Fruit fly (Drosophila melanogaster) whole organism, prepupa: ENCODE results near the gene CG14196.

ENCODE experiments used
- Blimp-1 ChIP-seq: fragments of 200-800 bp; sonication (Bioruptor generic); optimal IDR thresholded peaks from 3 replicates; lab custom pipeline; 2017; ENCODE audit warnings: missing biosample characterization, missing genetic modification characterization, mild to moderate bottlenecking, moderate library complexity, missing genetic modification reagents
- CG10631 ChIP-seq: fragments of 200-800 bp; sonication (Bioruptor generic); optimal IDR thresholded peaks from 2 replicates; lab custom pipeline; 2016; ENCODE audit warnings: missing biosample characterization, missing genetic modification characterization
- CG11294 ChIP-seq: fragments of 200-800 bp; sonication (Bioruptor generic); IDR thresholded peaks from 2 replicates; pipeline ENCODE4 v1.3.6; 2022; ENCODE audit warnings: missing biosample characterization, missing genetic modification characterization
- CG11762 ChIP-seq: fragments of 200-800 bp; sonication (Bioruptor generic); optimal IDR thresholded peaks from 3 replicates; lab custom pipeline; 2016; ENCODE audit warnings: missing biosample characterization, missing genetic modification characterization; ENCODE audit not compliant: insufficient read depth
- CG11902 ChIP-seq: fragments of 200-800 bp; sonication (Bioruptor generic); optimal IDR thresholded peaks from 3 replicates; lab custom pipeline; 2016; ENCODE audit warnings: missing biosample characterization, missing genetic modification characterization
- CG15336 ChIP-seq: fragments of 200-800 bp; sonication (Bioruptor generic); IDR thresholded peaks from 2 replicates; pipeline ENCODE4 v1.3.6; 2022; ENCODE audit warnings: missing biosample characterization, missing genetic modification characterization
- CG3032 ChIP-seq: fragments of 200-800 bp; optimal IDR thresholded peaks from 2 replicates; lab custom pipeline; 2019; ENCODE audit warnings: missing biosample characterization, mild to moderate bottlenecking, missing genetic modification characterization, moderate library complexity
- CG31627 ChIP-seq: fragments of 200-800 bp; sonication (Bioruptor generic); optimal IDR thresholded peaks from 3 replicates; lab custom pipeline; 2016; ENCODE audit warnings: missing biosample characterization, missing genetic modification characterization
- CG32006 ChIP-seq: fragments of 200-800 bp; sonication (Bioruptor generic); optimal IDR thresholded peaks from 3 replicates; lab custom pipeline; 2017; ENCODE audit warnings: missing biosample characterization, mild to moderate bottlenecking, missing genetic modification characterization
- CG3919 ChIP-seq: fragments of 200-800 bp; sonication (Bioruptor generic); optimal IDR thresholded peaks from 3 replicates; lab custom pipeline; 2016; ENCODE audit warnings: missing biosample characterization, missing genetic modification characterization
- CG4318 ChIP-seq: fragments of 200-800 bp; sonication (Bioruptor generic); optimal IDR thresholded peaks from 3 replicates; lab custom pipeline; 2017; ENCODE audit warnings: missing biosample characterization, mild to moderate bottlenecking, missing genetic modification characterization
- CG6163 ChIP-seq: fragments of 200-800 bp; sonication (Bioruptor generic); IDR thresholded peaks from 3 replicates; pipeline ENCODE4 v1.3.6; 2022; ENCODE audit warnings: missing biosample characterization, missing genetic modification characterization
- CG6276 ChIP-seq: fragments of 200-800 bp; sonication (Bioruptor generic); optimal IDR thresholded peaks from 2 replicates; lab custom pipeline; 2017; ENCODE audit warnings: missing biosample characterization, mild to moderate bottlenecking, missing genetic modification characterization
- CG6808 ChIP-seq: fragments of 200-800 bp; sonication (Bioruptor generic); optimal IDR thresholded peaks from 3 replicates; lab custom pipeline; 2017; ENCODE audit warnings: missing biosample characterization, missing genetic modification characterization, mild to moderate bottlenecking, moderate library complexity, missing genetic modification reagents
- CG7368 ChIP-seq: fragments of 200-800 bp; sonication (Bioruptor generic); optimal IDR thresholded peaks from 3 replicates; lab custom pipeline; 2016; ENCODE audit warnings: missing biosample characterization, missing genetic modification characterization
- CG8119 ChIP-seq: fragments of 200-800 bp; sonication (Bioruptor generic); IDR thresholded peaks from 3 replicates; pipeline ENCODE4 v1.3.6; 2022; ENCODE audit warnings: missing biosample characterization, missing genetic modification characterization
- CG8632 ChIP-seq: fragments of 200-800 bp; sonication (Bioruptor generic); optimal IDR thresholded peaks from 3 replicates; lab custom pipeline; 2016; ENCODE audit warnings: missing biosample characterization, missing genetic modification characterization
- CG9139 ChIP-seq: fragments of 200-800 bp; sonication (Bioruptor generic); optimal IDR thresholded peaks from 3 replicates; lab custom pipeline; 2017; ENCODE audit warnings: missing biosample characterization, mild to moderate bottlenecking, missing genetic modification characterization
- Eip78C ChIP-seq: fragments of 200-800 bp; sonication (Bioruptor generic); peaks from one replicate; lab custom pipeline; 2016; ENCODE audit warnings: missing biosample characterization, missing genetic modification characterization
- Eip93F ChIP-seq: fragments of 200-800 bp; sonication (Bioruptor generic); optimal IDR thresholded peaks from 2 replicates; lab custom pipeline; 2016; ENCODE audit warnings: missing biosample characterization, mild to moderate bottlenecking, missing genetic modification characterization
- Ets21C ChIP-seq: fragments of 200-800 bp; sonication (Bioruptor generic); optimal IDR thresholded peaks from 3 replicates; lab custom pipeline; 2016; ENCODE audit warnings: missing biosample characterization, missing genetic modification characterization
- Ets96B ChIP-seq: fragments of 200-800 bp; optimal IDR thresholded peaks from 2 replicates; lab custom pipeline; 2019; ENCODE audit warnings: missing biosample characterization, mild to moderate bottlenecking, missing genetic modification characterization, moderate library complexity
- Gug ChIP-seq: fragments of 200-800 bp; sonication (Bioruptor generic); IDR thresholded peaks from 2 replicates; pipeline ENCODE4 v1.3.6; 2022; ENCODE audit warnings: missing biosample characterization, missing genetic modification characterization
- Hr38 ChIP-seq: sonication (Bioruptor generic); optimal IDR thresholded peaks from 2 replicates; lab custom pipeline; 2016; ENCODE audit warnings: missing biosample characterization, missing genetic modification characterization
- Hr39 ChIP-seq: fragments of 200-800 bp; sonication (Bioruptor generic); optimal IDR thresholded peaks from 2 replicates; lab custom pipeline; 2016; ENCODE audit warnings: missing biosample characterization, missing genetic modification characterization
- Met ChIP-seq: fragments of 200-800 bp; sonication (Bioruptor generic); optimal IDR thresholded peaks from 3 replicates; lab custom pipeline; 2016; ENCODE audit warnings: missing biosample characterization, missing genetic modification characterization
- OdsH ChIP-seq: fragments of 200-800 bp; sonication (Bioruptor generic); optimal IDR thresholded peaks from 3 replicates; lab custom pipeline; 2016; ENCODE audit warnings: missing biosample characterization, missing genetic modification characterization
- Smox ChIP-seq: fragments of 200-800 bp; sonication (Bioruptor generic); optimal IDR thresholded peaks from 3 replicates; lab custom pipeline; 2016; ENCODE audit warnings: missing biosample characterization, missing genetic modification characterization
- Sox102F ChIP-seq: fragments of 200-800 bp; sonication (Bioruptor generic); optimal IDR thresholded peaks from 2 replicates; lab custom pipeline; 2016; ENCODE audit warnings: missing biosample characterization, mild to moderate bottlenecking, missing genetic modification characterization
- Sox14 ChIP-seq: fragments of 200-800 bp; sonication (Bioruptor generic); optimal IDR thresholded peaks from 3 replicates; lab custom pipeline; 2016; ENCODE audit warnings: missing biosample characterization, missing genetic modification characterization
- Sox15 ChIP-seq: fragments of 200-800 bp; sonication (Bioruptor generic); optimal IDR thresholded peaks from 3 replicates; lab custom pipeline; 2016; ENCODE audit warnings: missing biosample characterization, missing genetic modification characterization
- achi ChIP-seq: fragments of 200-800 bp; sonication (Bioruptor generic); optimal IDR thresholded peaks from 3 replicates; lab custom pipeline; 2016; ENCODE audit warnings: missing biosample characterization, missing genetic modification characterization
- acj6 ChIP-seq: fragments of 200-800 bp; sonication (Bioruptor generic); optimal IDR thresholded peaks from 3 replicates; lab custom pipeline; 2016; ENCODE audit warnings: missing biosample characterization, missing genetic modification characterization
- cyc ChIP-seq: fragments of 200-800 bp; sonication (Bioruptor generic); optimal IDR thresholded peaks from 3 replicates; lab custom pipeline; 2016; ENCODE audit warnings: missing biosample characterization, missing genetic modification characterization
- dac ChIP-seq: fragments of 200-800 bp; sonication (Bioruptor generic); optimal IDR thresholded peaks from 2 replicates; lab custom pipeline; 2017; ENCODE audit warnings: missing biosample characterization, mild to moderate bottlenecking, missing genetic modification characterization
- dsx ChIP-seq: fragments of 200-800 bp; optimal IDR thresholded peaks from 3 replicates; lab custom pipeline; 2019; ENCODE audit warnings: missing biosample characterization, mild to moderate bottlenecking, missing genetic modification characterization, moderate library complexity; ENCODE audit not compliant: poor library complexity, severe bottlenecking
- eg ChIP-seq: fragments of 200-800 bp; sonication (Bioruptor generic); IDR thresholded peaks from 3 replicates; pipeline ENCODE4 v1.3.6; 2022; ENCODE audit warnings: missing biosample characterization, missing genetic modification characterization
- esn ChIP-seq: fragments of 200-800 bp; sonication (Bioruptor generic); optimal IDR thresholded peaks from 2 replicates; lab custom pipeline; 2016; ENCODE audit warnings: missing biosample characterization, mild to moderate bottlenecking, missing genetic modification characterization, moderate library complexity
- fd59A ChIP-seq: fragments of 200-800 bp; sonication (Bioruptor generic); optimal IDR thresholded peaks from 2 replicates; lab custom pipeline; 2017; ENCODE audit warnings: missing biosample characterization, mild to moderate bottlenecking, missing genetic modification characterization, missing genetic modification reagents
- fkh ChIP-seq: fragments of 200-800 bp; sonication (Bioruptor generic); optimal IDR thresholded peaks from 3 replicates; lab custom pipeline; 2017; ENCODE audit warnings: missing biosample characterization, mild to moderate bottlenecking, missing genetic modification characterization, moderate library complexity
- net ChIP-seq: fragments of 200-800 bp; sonication (Bioruptor generic); optimal IDR thresholded peaks from 3 replicates; lab custom pipeline; 2016; ENCODE audit warnings: missing biosample characterization, missing genetic modification characterization
- pdm3 ChIP-seq: fragments of 200-800 bp; sonication (Bioruptor generic); optimal IDR thresholded peaks from 3 replicates; lab custom pipeline; 2016; ENCODE audit warnings: missing biosample characterization, missing genetic modification characterization
- spab ChIP-seq: fragments of 200-800 bp; sonication (Bioruptor generic); optimal IDR thresholded peaks from 2 replicates; lab custom pipeline; 2017; ENCODE audit warnings: missing biosample characterization, mild to moderate bottlenecking, missing genetic modification characterization, missing genetic modification reagents
- ss ChIP-seq, 2 experiments: fragments of 200-800 bp; sonication (Bioruptor generic); optimal IDR thresholded peaks; 2 replicates in 1 of 2; 3 replicates in 1 of 2; lab custom pipeline; 2017 to 2018; ENCODE audit warnings: mild to moderate bottlenecking in 2 of 2, missing biosample characterization in 2 of 2, missing genetic modification characterization in 2 of 2, moderate library complexity in 1 of 2
- svp ChIP-seq: fragments of 200-800 bp; sonication (Bioruptor generic); peaks from one replicate; lab custom pipeline; 2016; ENCODE audit warnings: missing biosample characterization, missing genetic modification characterization
- topi ChIP-seq: fragments of 200-800 bp; sonication (Bioruptor generic); optimal IDR thresholded peaks from 3 replicates; lab custom pipeline; 2016; ENCODE audit warnings: missing biosample characterization, missing genetic modification characterization
- vri ChIP-seq: fragments of 200-800 bp; sonication (Bioruptor generic); optimal IDR thresholded peaks from 3 replicates; lab custom pipeline; 2016; ENCODE audit warnings: missing biosample characterization, mild to moderate bottlenecking, missing genetic modification characterization

The CG14196 gene

DNA sequence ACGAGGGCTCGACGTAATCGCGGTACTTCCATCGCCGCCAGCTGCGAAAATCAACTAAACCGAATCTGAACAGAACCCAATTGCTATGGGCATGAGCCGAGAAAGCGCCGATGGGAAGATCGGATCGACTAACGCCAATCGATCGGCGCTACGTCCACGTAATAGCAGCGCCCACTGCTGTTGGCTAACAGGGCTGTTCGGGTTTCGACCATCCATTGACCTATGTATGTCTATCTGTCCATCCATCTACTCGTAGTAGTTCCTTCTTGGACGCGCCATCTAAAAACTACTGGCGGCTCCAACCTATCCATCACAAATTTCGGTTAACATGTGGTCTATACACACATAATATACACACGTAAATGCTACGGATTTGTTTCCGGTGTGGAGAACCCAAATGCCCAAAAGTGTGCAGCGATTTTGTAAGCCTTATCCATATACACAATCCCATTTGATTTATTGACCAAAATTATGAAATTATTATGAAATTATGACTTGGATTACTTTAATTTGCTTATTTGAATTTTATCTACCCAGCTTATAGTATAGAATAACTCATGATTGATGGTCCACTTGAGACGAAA, at the start of gene CG14196:
Gene CG14196 (minus strand): TSS at position 51 of the 584 bp plus-strand sequence.
- TF ChIP-seq CG3032 (no peak), CG11294 (GFP tag; lab: Robert Waterston, UW) (no peak), Blimp-1 (no peak), Eip78C (GFP tag; lab: Kevin White, UChicago) (peak; percentile 52), cyc (no peak), vri (GFP tag; lab: Kevin White, UChicago) (peak; percentile 5), svp (peak; percentile 79), CG11902 (GFP tag; lab: Kevin White, UChicago) (no peak), CG15336 (GFP tag; lab: Robert Waterston, UW) (no peak), Hr39 (no peak)

DNA sequence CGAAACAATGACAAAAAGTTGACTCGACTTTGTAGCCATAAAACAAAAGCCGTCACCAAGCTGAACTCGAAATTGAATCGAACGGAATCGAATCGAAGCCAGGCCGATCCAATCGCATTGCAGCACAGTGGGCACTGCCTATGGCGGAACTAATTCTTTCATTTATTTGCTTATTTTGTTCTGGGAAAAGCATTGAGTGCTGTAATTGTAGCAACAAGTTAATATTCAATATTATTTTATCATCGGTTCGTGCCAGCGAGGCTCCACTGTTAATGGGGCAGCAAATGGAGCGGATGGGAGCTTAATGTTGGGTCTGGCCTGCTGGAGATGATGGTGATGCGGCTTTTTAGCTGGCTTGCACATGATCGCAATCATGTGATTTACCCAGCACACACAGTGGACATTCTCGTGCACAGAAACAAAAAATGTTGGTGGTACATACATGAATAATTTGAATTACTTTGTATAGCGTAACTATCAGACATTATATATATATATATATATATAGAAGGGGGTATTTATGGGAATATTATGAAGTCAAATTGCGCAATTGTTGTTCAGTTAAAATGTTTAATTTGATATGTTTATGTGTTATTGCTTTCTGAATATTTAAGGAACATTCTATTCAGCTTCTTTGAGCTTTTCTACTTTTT, 47.8 kb upstream of the CG14196 start:
- TF ChIP-seq vri (GFP tag; lab: Kevin White, UChicago) (peak; percentile 95), CG8632 (GFP tag; lab: Kevin White, UChicago) (peak; percentile 95), Ets21C (GFP tag; lab: Kevin White, UChicago) (peak; percentile 97), pdm3 (GFP tag; lab: Kevin White, UChicago) (peak; percentile 98), topi (GFP tag; lab: Kevin White, UChicago) (peak; percentile 99), Sox102F (GFP tag; lab: Kevin White, UChicago) (peak; percentile 97), esn (GFP tag; lab: Kevin White, UChicago) (peak; percentile 98), Ets96B (tag; lab: Kevin White, UChicago) (peak; percentile 92), CG11294 (GFP tag; lab: Robert Waterston, UW) (peak; percentile 90), achi (GFP tag; lab: Kevin White, UChicago) (peak; percentile 94), CG6276 (GFP tag; lab: Kevin White, UChicago) (peak; percentile 91), svp (peak; percentile 99), CG11762 (GFP tag; lab: Kevin White, UChicago) (peak; percentile 94), Hr38 (GFP tag; lab: Kevin White, UChicago) (peak; percentile 81), dac (GFP tag; lab: Kevin White, UChicago) (peak; percentile 92), cyc (peak; percentile 99), net (peak; percentile 95), CG8119 (GFP tag; lab: Robert Waterston, UW) (peak; percentile 94), OdsH (GFP tag; lab: Kevin White, UChicago) (peak; percentile 96), spab (peak; percentile 92), eg (GFP tag; lab: Robert Waterston, UW) (peak; percentile 97), Eip78C (GFP tag; lab: Kevin White, UChicago) (peak; percentile 99), dsx (GFP tag; lab: Kevin White, UChicago) (peak; percentile 96), Gug (peak; percentile 92), CG7368 (GFP tag; lab: Kevin White, UChicago) (peak; percentile 97), CG9139 (GFP tag; lab: Kevin White, UChicago) (peak; percentile 94), Eip93F (GFP tag; lab: Kevin White, UChicago) (peak; percentile 96), Hr39 (peak; percentile 98), Sox15 (peak; percentile 97), CG3919 (GFP tag; lab: Kevin White, UChicago) (peak; percentile 98), Blimp-1 (peak; percentile 89), Smox (GFP tag; lab: Kevin White, UChicago) (peak; percentile 97), CG32006 (GFP tag; lab: Kevin White, UChicago) (peak; percentile 93), ss (GFP tag; optimal IDR thresholded peaks at IDR 0.05; lab: Kevin White, UChicago) (peak; percentile 94 to 97), CG10631 (GFP tag; lab: Kevin White, UChicago) (peak; percentile 94), Met (GFP tag; lab: Kevin White, UChicago) (peak; percentile 98), Sox14 (GFP tag; lab: Kevin White, UChicago) (peak; percentile 96), CG6808 (GFP tag; lab: Kevin White, UChicago) (peak; percentile 94), CG31627 (GFP tag; lab: Kevin White, UChicago) (peak; percentile 98), fkh (GFP tag; lab: Kevin White, UChicago) (no peak), acj6 (GFP tag; lab: Kevin White, UChicago) (peak; percentile 96), CG4318 (peak; percentile 87), CG3032 (peak; percentile 93), CG6163 (GFP tag; lab: Robert Waterston, UW) (peak; percentile 98), fd59A (GFP tag; lab: Kevin White, UChicago) (peak; percentile 94)
